Worm (Caenorhabditis elegans) whole organism, young adult: ENCODE data around the gene W06A7.2.

ENCODE experiments used
- aptf-2 ChIP-seq: fragments of 200-800 bp; sonication (Bioruptor generic); conservative IDR thresholded peaks from 2 replicates; pipeline ENCODE4 v1.3.6; 2022; ENCODE audit warnings: missing genetic modification reagents, missing genetic modification characterization, missing compliant biosample characterization
- nhr-90 ChIP-seq: sonication (generic microtip); optimal IDR thresholded peaks from 2 replicates; lab custom pipeline; 2016; ENCODE audit warnings: missing genotype, mild to moderate bottlenecking, missing genetic modification characterization, missing compliant biosample characterization

ce11 chrV:14800402-14800801, 21.3 kb upstream of the W06A7.2 start:
- TF ChIP-seq nhr-90 (tag; lab: Kevin White, UChicago) (no peak), aptf-2 (GFP tag; lab: Robert Waterston, UW) (no peak)
